Worm (Caenorhabditis elegans) whole organism, L3 larva: ENCODE measurements around the gene grl-29.

ENCODE experiments used
- ceh-28 ChIP-seq: fragments of 150-350 bp; optimal IDR thresholded peaks from 2 replicates; lab custom pipeline; 2014; ENCODE audit warnings: missing biosample characterization, missing genetic modification reagents, missing genetic modification characterization
- nhr-23 ChIP-seq: fragments of 150-350 bp; optimal IDR thresholded peaks from 2 replicates; lab custom pipeline; 2014; ENCODE audit warnings: missing biosample characterization, missing genetic modification reagents, missing genetic modification characterization
- snpc-4 ChIP-seq: fragments of 150-350 bp; optimal IDR thresholded peaks from 2 replicates; lab custom pipeline; 2014; ENCODE audit warnings: missing biosample characterization, missing genetic modification characterization

- no peak for TF ChIP-seq snpc-4 (tag; lab: Kevin White, UChicago)
- no peak for TF ChIP-seq ceh-28
- TF ChIP-seq nhr-23: no peak
These were observed 42.7 kb downstream of the grl-29 start, which contains the start of gene str-226 for ce11 chrV:3512381-3512780.
